Fruit fly (Drosophila melanogaster): ENCODE data around the gene yata.

Gene yata

DNA sequence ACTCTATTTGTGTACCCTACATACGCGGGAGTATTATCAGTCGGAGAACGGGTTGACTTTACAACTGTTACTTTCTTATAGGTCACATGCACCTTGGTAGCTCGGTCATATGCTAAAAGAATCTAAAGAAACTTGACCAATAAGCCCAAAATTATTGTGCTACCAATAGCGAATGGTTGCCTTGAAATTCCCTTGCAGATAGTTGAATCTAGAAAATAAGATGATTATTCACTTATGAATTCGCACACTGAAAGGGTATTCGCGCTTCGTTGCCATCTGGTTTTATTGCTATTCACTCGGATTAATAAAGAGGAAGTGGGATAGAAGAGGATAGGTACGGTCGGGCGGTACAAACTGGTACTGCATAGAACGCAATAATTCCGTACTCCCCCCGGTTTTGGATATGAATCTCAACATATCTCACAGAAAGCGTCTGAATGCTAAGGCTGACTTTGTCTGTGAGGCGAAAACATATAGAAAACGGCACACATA, 24.9 kb downstream of the yata start (continued):
- TF ChIP-seq tx (GFP tag; optimal IDR thresholded peaks at IDR 0.05) (peak; percentile 68), CG4404 (GFP tag; IDR thresholded peaks at IDR 0.05) (peak; percentile 74), nom (GFP tag; optimal IDR thresholded peaks at IDR 0.05) (peak; percentile 19), pb (GFP tag; optimal IDR thresholded peaks at IDR 0.05) (peak; percentile 78), ci (GFP tag; IDR thresholded peaks at IDR 0.05) (peak; percentile 59), dmrt99B (tag; optimal IDR thresholded peaks at IDR 0.05) (peak; percentile 67), ATbp (GFP tag; optimal IDR thresholded peaks at IDR 0.05) (peak; percentile 18), bsh (GFP tag; optimal IDR thresholded peaks at IDR 0.05) (peak; percentile 56 to 57), twi (tag; optimal IDR thresholded peaks at IDR 0.05) (peak; percentile 51), mam (GFP tag; optimal IDR thresholded peaks at IDR 0.05) (peak; percentile 84), seq (GFP tag; IDR thresholded peaks at IDR 0.05) (peak; percentile 49; the same call in 1 of the 2 replicates), vfl (GFP tag; optimal IDR thresholded peaks at IDR 0.05) (peak; percentile 64), CG11723 (GFP tag; optimal IDR thresholded peaks at IDR 0.05) (peak; percentile 41), HHEX (GFP tag; optimal IDR thresholded peaks at IDR 0.05) (peak; percentile 59), pfk (GFP tag; optimal IDR thresholded peaks at IDR 0.05) (no peak), CG11504 (tag; optimal IDR thresholded peaks at IDR 0.05) (peak; percentile 78), CG2116 (GFP tag; optimal IDR thresholded peaks at IDR 0.05) (no peak), Sry-δ (GFP tag; optimal IDR thresholded peaks at IDR 0.05) (peak; percentile 2), B-H2 (GFP tag; optimal IDR thresholded peaks at IDR 0.05) (peak; percentile 64), trem (tag; optimal IDR thresholded peaks at IDR 0.05) (no peak), Taf1 (GFP tag; IDR thresholded peaks at IDR 0.05) (peak; percentile 80; the same call in 1 of the 2 replicates), Blimp-1 (GFP tag; optimal IDR thresholded peaks at IDR 0.05) (peak; percentile 37), CG34224 (GFP tag; IDR thresholded peaks at IDR 0.05; ENCODE audit: partially characterized antibody) (no peak), dmrt11E (tag; optimal IDR thresholded peaks at IDR 0.05) (peak; percentile 28), HmgZ (tag; optimal IDR thresholded peaks at IDR 0.05) (peak; percentile 87), repo (GFP tag; optimal IDR thresholded peaks at IDR 0.05) (peak; percentile 73), HLH3B (GFP tag; IDR thresholded peaks at IDR 0.05) (peak; percentile 56), Hsf (GFP tag; optimal IDR thresholded peaks at IDR 0.05) (peak; percentile 75), CG14014 (GFP tag; IDR thresholded peaks at IDR 0.05) (peak; percentile 75), rib (GFP tag; IDR thresholded peaks at IDR 0.05) (peak; percentile 56), hbn (GFP tag; IDR thresholded peaks at IDR 0.05; ENCODE audit: partially characterized antibody) (no peak), jing (GFP tag; optimal IDR thresholded peaks at IDR 0.05) (peak; percentile 52), ac (GFP tag; optimal IDR thresholded peaks at IDR 0.05) (no peak), hkb (optimal IDR thresholded peaks at IDR 0.05) (no peak), hkb (GFP tag; IDR thresholded peaks at IDR 0.05) (peak; percentile 77), CG17829 (tag; optimal IDR thresholded peaks at IDR 0.05) (peak; percentile 35), Dll (GFP tag; IDR thresholded peaks at IDR 0.05; ENCODE audit: partially characterized antibody) (no peak), Xrp1 (GFP tag; IDR thresholded peaks at IDR 0.05) (peak; percentile 62), CG8765 (GFP tag; IDR thresholded peaks at IDR 0.05) (no peak; the same call in 1 of the 2 replicates), CG4730 (GFP tag; IDR thresholded peaks at IDR 0.05) (peak; percentile 64; the same call in 1 of the 2 replicates), CG10565 (GFP tag; optimal IDR thresholded peaks at IDR 0.05) (no peak), Dbx (GFP tag; IDR thresholded peaks at IDR 0.05) (peak; percentile 85), dpn (GFP tag; optimal IDR thresholded peaks at IDR 0.05) (peak; percentile 76 to 88), cas (GFP tag; IDR thresholded peaks at IDR 0.05) (peak; percentile 61), CG14965 (GFP tag; optimal IDR thresholded peaks at IDR 0.05; ENCODE audit: borderline replicate concordance) (peak; percentile 47), Max (GFP tag; optimal IDR thresholded peaks at IDR 0.05) (peak; percentile 57), CG3995 (GFP tag; optimal IDR thresholded peaks at IDR 0.05) (peak; percentile 32), Adf1 (GFP tag; IDR thresholded peaks at IDR 0.05) (no peak; the same call in 1 of the 2 replicates), sr (GFP tag; IDR thresholded peaks at IDR 0.05) (no peak), sug (tag; optimal IDR thresholded peaks at IDR 0.05) (peak; percentile 40)

Data from whole organism, embryonic.